Worm (Caenorhabditis elegans) whole organism, L3 larva: ENCODE results near the gene ZK616.61.

ENCODE experiments used
- ZK546.5 ChIP-seq: sonication (generic microtip); optimal IDR thresholded peaks from 2 replicates; lab custom pipeline; 2017; ENCODE audit warnings: missing biosample characterization, missing genetic modification characterization
- aly-2 ChIP-seq: fragments of 150-350 bp; optimal IDR thresholded peaks from 2 replicates; lab custom pipeline; 2014; ENCODE audit warnings: missing biosample characterization, missing genetic modification characterization
- ama-1 ChIP-seq: fragments of 150-350 bp; optimal IDR thresholded peaks from 2 replicates; lab custom pipeline; 2018
- elt-3 ChIP-seq, 3 experiments: fragments of 150-350 bp in 1 of 3; sonication (generic microtip) in 2 of 3; optimal IDR thresholded peaks; 2 replicates in 2 of 3; 4 replicates in 1 of 3; lab custom pipeline; 2014 to 2017; ENCODE audit warnings: missing biosample characterization in 3 of 3, missing genetic modification characterization in 3 of 3
- lin-15B ChIP-seq: fragments of 150-350 bp; optimal IDR thresholded peaks from 2 replicates; lab custom pipeline; 2014; ENCODE audit warnings: missing biosample characterization, missing genetic modification characterization
- lin-39 ChIP-seq: fragments of 150-350 bp; optimal IDR thresholded peaks from 2 replicates; lab custom pipeline; 2018; ENCODE audit warnings: missing biosample characterization, missing genetic modification reagents, missing genetic modification characterization
- nhr-12 ChIP-seq: fragments of 150-350 bp; optimal IDR thresholded peaks from 2 replicates; lab custom pipeline; 2014; ENCODE audit warnings: missing biosample characterization, missing genetic modification characterization
- nhr-237 ChIP-seq: fragments of 150-350 bp; optimal IDR thresholded peaks from 2 replicates; lab custom pipeline; 2014; ENCODE audit warnings: missing biosample characterization, missing genetic modification characterization
- pha-4 ChIP-seq: fragments of 150-350 bp; optimal IDR thresholded peaks from 2 replicates; lab custom pipeline; 2014; ENCODE audit warnings: missing biosample characterization, missing genetic modification reagents, missing genetic modification characterization

DNA sequence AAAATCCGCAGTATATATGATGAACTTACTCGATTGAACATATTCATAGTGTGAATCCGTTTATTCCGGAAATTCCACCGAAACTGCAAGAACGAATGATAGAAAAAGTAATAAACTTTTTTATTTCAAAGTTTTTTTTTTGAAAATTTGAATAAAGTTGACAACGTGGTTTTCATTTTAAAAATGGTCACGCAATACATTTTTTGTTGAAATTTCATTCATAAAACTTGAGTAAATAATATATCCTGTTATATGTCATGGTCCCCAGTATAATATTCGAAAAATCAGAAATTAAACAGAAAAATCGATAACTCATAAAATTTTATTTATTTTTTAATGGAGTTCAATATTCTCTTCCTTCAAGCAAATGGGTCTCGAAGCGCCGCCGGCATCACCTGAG, 5.7 kb downstream of the ZK616.61 start, which contains the start of gene ZK616.65:
- no peak for TF ChIP-seq lin-15B (tag; lab: Kevin White, UChicago)
- no peak for TF ChIP-seq nhr-237
- no peak for TF ChIP-seq ZK546.5 (tag; lab: Kevin White, UChicago)
- TF ChIP-seq nhr-12 (tag; lab: Kevin White, UChicago) = no peak
- no peak for TF ChIP-seq elt-3 (tag; optimal IDR thresholded peaks at IDR 0.05; lab: Kevin White, UChicago)
- no peak for TF ChIP-seq lin-39 (tag; lab: Kevin White, UChicago)
- TF ChIP-seq pha-4 (tag; lab: Kevin White, UChicago) = no peak
- no peak for TF ChIP-seq aly-2 (tag; lab: Kevin White, UChicago)
- no peak for TF ChIP-seq ama-1 (lab: Kevin White, UChicago)
